Worm (Caenorhabditis elegans) whole organism, L2 larva: ENCODE measurements around the gene mrps-5.

Experiments
- C34F6.9 ChIP-seq: fragments of 150-350 bp; optimal IDR thresholded peaks from 2 replicates; lab custom pipeline; 2014; ENCODE audit warnings: missing biosample characterization, missing genetic modification characterization
- F13H6.1 ChIP-seq: sonication (generic microtip); optimal IDR thresholded peaks from 2 replicates; lab custom pipeline; 2016; ENCODE audit warnings: missing genetic modification characterization, missing compliant biosample characterization
- R02D3.7 ChIP-seq: fragments of 150-350 bp; optimal IDR thresholded peaks from 2 replicates; lab custom pipeline; 2014; ENCODE audit warnings: missing biosample characterization, missing genetic modification characterization
- Y55F3AM.14 ChIP-seq: fragments of 200-800 bp; sonication (Bioruptor generic); optimal IDR thresholded peaks from 2 replicates; lab custom pipeline; 2018; ENCODE audit warnings: mild to moderate bottlenecking, missing genetic modification characterization, missing compliant biosample characterization
- ZK546.5 ChIP-seq: sonication (generic microtip); optimal IDR thresholded peaks from 2 replicates; lab custom pipeline; 2017; ENCODE audit warnings: missing biosample characterization, missing genetic modification characterization
- ama-1 ChIP-seq: fragments of 150-350 bp; optimal IDR thresholded peaks from 2 replicates; lab custom pipeline; 2018; ENCODE audit warnings: inconsistent platforms
- blmp-1 ChIP-seq: sonication (generic microtip); optimal IDR thresholded peaks from 2 replicates; lab custom pipeline; 2017; ENCODE audit warnings: missing genetic modification characterization, mild to moderate bottlenecking, missing compliant biosample characterization, antibody characterized with exemption, moderate library complexity; ENCODE audit not compliant: insufficient read depth
- ceh-16 ChIP-seq: fragments of 150-350 bp; optimal IDR thresholded peaks from 2 replicates; lab custom pipeline; 2014; ENCODE audit warnings: missing biosample characterization, missing genetic modification characterization
- ceh-82 ChIP-seq: fragments of 150-350 bp; optimal IDR thresholded peaks from 2 replicates; lab custom pipeline; 2014; ENCODE audit warnings: missing biosample characterization, missing genetic modification characterization
- crh-2 ChIP-seq: sonication (generic microtip); optimal IDR thresholded peaks from 2 replicates; lab custom pipeline; 2017; ENCODE audit warnings: missing biosample characterization, missing genetic modification characterization
- dmd-4 ChIP-seq: sonication (generic microtip); optimal IDR thresholded peaks from 2 replicates; lab custom pipeline; 2017; ENCODE audit warnings: missing biosample characterization, missing genetic modification characterization
- egl-27 ChIP-seq: sonication (generic microtip); optimal IDR thresholded peaks from 3 replicates; lab custom pipeline; 2017; ENCODE audit warnings: missing biosample characterization, missing genetic modification reagents, missing genetic modification characterization
- elt-1 ChIP-seq: fragments of 150-350 bp; optimal IDR thresholded peaks from 2 replicates; lab custom pipeline; 2014; ENCODE audit warnings: missing biosample characterization, missing genetic modification characterization
- elt-3 ChIP-seq: sonication (generic microtip); optimal IDR thresholded peaks from 2 replicates; lab custom pipeline; 2017; ENCODE audit warnings: missing biosample characterization, missing genetic modification characterization
- fos-1 ChIP-seq: fragments of 150-350 bp; optimal IDR thresholded peaks from 2 replicates; lab custom pipeline; 2014; ENCODE audit warnings: missing biosample characterization, missing genetic modification characterization
- gmeb-1 ChIP-seq: fragments of 150-350 bp; optimal IDR thresholded peaks from 2 replicates; lab custom pipeline; 2014; ENCODE audit warnings: missing biosample characterization, missing genetic modification characterization
- lin-11 ChIP-seq: fragments of 150-350 bp; sonication (generic microtip); optimal IDR thresholded peaks from 2 replicates; lab custom pipeline; 2014; ENCODE audit warnings: missing biosample characterization, missing genetic modification characterization, inconsistent platforms, mixed read lengths
- mdl-1 ChIP-seq, 2 experiments: fragments of 150-350 bp in 1 of 2; sonication (generic microtip) in 1 of 2; optimal IDR thresholded peaks; 2 replicates each; lab custom pipeline; 2017; ENCODE audit warnings: missing biosample characterization in 2 of 2, missing genetic modification characterization in 2 of 2
- nhr-10 ChIP-seq: sonication (generic microtip); optimal IDR thresholded peaks from 2 replicates; lab custom pipeline; 2017; ENCODE audit warnings: missing biosample characterization, missing genetic modification characterization
- nhr-129 ChIP-seq: fragments of 150-350 bp; optimal IDR thresholded peaks from 2 replicates; lab custom pipeline; 2014; ENCODE audit warnings: missing biosample characterization, missing genetic modification characterization
- nhr-21 ChIP-seq: fragments of 150-350 bp; optimal IDR thresholded peaks from 2 replicates; lab custom pipeline; 2014; ENCODE audit warnings: missing biosample characterization, missing genetic modification characterization
- nhr-25 ChIP-seq: fragments of 150-350 bp; sonication (generic microtip); optimal IDR thresholded peaks from 3 replicates; lab custom pipeline; 2014; ENCODE audit warnings: missing biosample characterization, missing genetic modification characterization
- nhr-6 ChIP-seq: fragments of 150-350 bp; optimal IDR thresholded peaks from 2 replicates; lab custom pipeline; 2014; ENCODE audit warnings: missing biosample characterization, missing genetic modification characterization
- nhr-77 ChIP-seq: fragments of 150-350 bp; optimal IDR thresholded peaks from 2 replicates; lab custom pipeline; 2014; ENCODE audit warnings: missing biosample characterization, missing genetic modification characterization
- peb-1 ChIP-seq: fragments of 150-350 bp; optimal IDR thresholded peaks from 2 replicates; lab custom pipeline; 2014; ENCODE audit warnings: missing biosample characterization, missing genetic modification characterization
- sem-4 ChIP-seq: fragments of 150-350 bp; optimal IDR thresholded peaks from 2 replicates; lab custom pipeline; 2014; ENCODE audit warnings: missing biosample characterization, missing genetic modification reagents, missing genetic modification characterization
- skn-1 ChIP-seq: sonication (generic microtip); optimal IDR thresholded peaks from 2 replicates; lab custom pipeline; 2017; ENCODE audit warnings: missing biosample characterization, missing genetic modification characterization
- sma-3 ChIP-seq: sonication (generic microtip); optimal IDR thresholded peaks from 2 replicates; lab custom pipeline; 2016; ENCODE audit warnings: missing genetic modification reagents, missing genetic modification characterization, missing compliant biosample characterization
- sma-9 ChIP-seq, 2 experiments: fragments of 150-350 bp in 1 of 2; sonication (generic microtip) in 1 of 2; optimal IDR thresholded peaks; 2 replicates each; lab custom pipeline; 2014 to 2016; ENCODE audit warnings: missing genetic modification characterization in 2 of 2, mild to moderate bottlenecking in 1 of 2, missing biosample characterization in 1 of 2, missing compliant biosample characterization in 1 of 2, missing genetic modification reagents in 1 of 2, moderate library complexity in 1 of 2
- unc-39 ChIP-seq: fragments of 150-350 bp; optimal IDR thresholded peaks from 2 replicates; lab custom pipeline; 2014; ENCODE audit warnings: missing biosample characterization, missing genetic modification characterization
- unc-62 ChIP-seq: fragments of 150-350 bp; optimal IDR thresholded peaks from 2 replicates; lab custom pipeline; 2014; ENCODE audit warnings: missing biosample characterization, missing genetic modification reagents, missing genetic modification characterization
- zag-1 ChIP-seq: fragments of 150-350 bp; optimal IDR thresholded peaks from 2 replicates; lab custom pipeline; 2014; ENCODE audit warnings: missing biosample characterization, missing genetic modification characterization
- ztf-1 ChIP-seq: fragments of 200-800 bp; sonication (Bioruptor generic); conservative IDR thresholded peaks from 2 replicates; pipeline ENCODE4 v1.3.6; 2022; ENCODE audit warnings: missing genetic modification characterization, missing compliant biosample characterization
- ztf-4 ChIP-seq: fragments of 150-350 bp; optimal IDR thresholded peaks from 2 replicates; lab custom pipeline; 2014; ENCODE audit warnings: missing biosample characterization, missing genetic modification characterization

Gene mrps-5

DNA sequence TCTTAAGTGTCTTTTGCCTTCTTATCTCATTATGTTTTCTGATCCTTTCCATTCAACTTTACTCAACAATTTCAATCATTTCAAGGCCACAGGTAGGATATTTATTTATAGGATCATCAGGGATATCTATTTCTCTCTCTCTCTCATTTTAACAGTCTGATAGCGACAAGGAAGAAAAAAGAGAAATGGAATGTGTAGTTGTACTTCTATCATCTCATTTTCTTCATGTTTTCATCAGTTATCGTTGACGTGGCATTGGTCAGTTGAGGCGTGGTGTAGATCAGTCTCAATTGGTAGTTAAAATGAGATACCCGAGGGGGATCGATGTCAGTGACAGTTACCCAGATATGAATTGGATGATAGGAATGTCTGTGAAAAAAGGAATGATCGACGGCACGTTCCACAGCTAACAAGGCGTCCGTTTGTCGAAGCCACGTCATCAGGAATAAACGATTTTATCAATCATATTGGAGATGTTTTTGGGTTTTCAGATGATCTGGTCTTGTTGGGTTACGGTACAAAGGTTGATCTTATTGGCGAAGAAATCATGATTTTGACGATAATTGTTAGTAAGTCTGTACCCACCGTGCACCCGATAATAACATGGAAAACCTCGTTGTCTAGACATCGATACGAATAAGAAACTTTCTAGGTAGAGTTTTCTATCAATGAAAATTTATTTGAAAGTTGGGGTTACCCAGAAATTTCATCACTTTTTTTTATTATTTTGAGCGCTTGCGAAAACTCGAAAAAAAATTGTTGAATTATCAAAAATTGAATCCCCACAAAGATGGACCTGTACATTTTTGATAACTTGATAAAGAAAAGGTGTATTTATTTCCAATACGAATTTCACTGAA, 8.9 kb upstream of the mrps-5 start:
- TF ChIP-seq blmp-1 (tag; lab: Kevin White, UChicago) (peak; percentile 85), ztf-1 (GFP tag; lab: Robert Waterston, UW) (no peak), gmeb-1 (tag; lab: Kevin White, UChicago) (peak; percentile 39), elt-1 (tag; lab: Kevin White, UChicago) (no peak), fos-1 (peak; percentile 15), skn-1 (no peak), peb-1 (tag; lab: Kevin White, UChicago) (no peak), ama-1 (lab: Kevin White, UChicago) (no peak), nhr-10 (tag; lab: Kevin White, UChicago) (no peak), dmd-4 (tag; lab: Kevin White, UChicago) (no peak), nhr-25 (tag; lab: Kevin White, UChicago) (peak; percentile 76), C34F6.9 (tag; lab: Kevin White, UChicago) (no peak), R02D3.7 (tag; lab: Kevin White, UChicago) (no peak), ZK546.5 (tag; lab: Kevin White, UChicago) (no peak), unc-62 (GFP tag; lab: Kevin White, UChicago) (no peak), crh-2 (tag; lab: Kevin White, UChicago) (peak; percentile 93), nhr-129 (tag; lab: Kevin White, UChicago) (peak; percentile 34), mdl-1 (tag; optimal IDR thresholded peaks at IDR 0.05; lab: Kevin White, UChicago) (no peak), sma-3 (GFP tag; lab: Kevin White, UChicago) (peak; percentile 80), lin-11 (tag; lab: Kevin White, UChicago) (no peak), nhr-21 (tag; lab: Kevin White, UChicago) (peak; percentile 81), unc-39 (tag; lab: Kevin White, UChicago) (no peak), F13H6.1 (tag; lab: Kevin White, UChicago) (no peak), nhr-6 (tag; lab: Kevin White, UChicago) (no peak), ceh-16 (tag; lab: Kevin White, UChicago) (no peak), egl-27 (tag; lab: Kevin White, UChicago) (peak; percentile 83), Y55F3AM.14 (GFP tag; lab: Kevin White, UChicago) (no peak), sma-9 (GFP tag; optimal IDR thresholded peaks at IDR 0.05; lab: Kevin White, UChicago) (peak; percentile 82), sma-9 (tag; optimal IDR thresholded peaks at IDR 0.05; lab: Kevin White, UChicago) (no peak), ceh-82 (no peak), ztf-4 (tag; lab: Kevin White, UChicago) (no peak), sem-4 (tag; lab: Kevin White, UChicago) (no peak), nhr-77 (tag; lab: Kevin White, UChicago) (no peak)

DNA sequence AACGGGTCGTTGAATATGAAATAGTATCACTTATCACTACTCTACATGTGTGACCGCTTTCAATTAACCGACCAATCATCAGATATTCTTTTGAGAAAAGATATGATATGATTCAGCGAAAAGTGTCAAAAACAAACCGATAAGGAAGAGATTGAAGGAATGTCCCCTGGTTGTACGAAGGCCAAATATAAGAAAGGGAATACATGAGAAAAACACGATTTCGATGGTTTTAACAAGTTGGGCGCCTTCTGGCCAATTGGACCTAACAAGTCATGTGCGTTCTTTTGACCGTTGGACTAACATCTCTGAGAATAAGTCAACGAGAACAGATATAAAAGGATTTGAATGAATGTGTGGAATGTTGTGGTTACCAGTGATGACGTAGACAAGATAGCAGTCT, 7.4 kb upstream of the mrps-5 start:
- TF ChIP-seq nhr-129 (tag; lab: Kevin White, UChicago) (peak; percentile 47), sma-9 (GFP tag; optimal IDR thresholded peaks at IDR 0.05; lab: Kevin White, UChicago) (peak; percentile 51), sma-9 (tag; optimal IDR thresholded peaks at IDR 0.05; lab: Kevin White, UChicago) (no peak), sma-3 (GFP tag; lab: Kevin White, UChicago) (peak; percentile 78), elt-3 (tag; lab: Kevin White, UChicago) (no peak), sem-4 (tag; lab: Kevin White, UChicago) (no peak), ama-1 (lab: Kevin White, UChicago) (peak; percentile 24), blmp-1 (tag; lab: Kevin White, UChicago) (peak; percentile 38), nhr-21 (tag; lab: Kevin White, UChicago) (peak; percentile 58), gmeb-1 (tag; lab: Kevin White, UChicago) (peak; percentile 13)
- TF ChIP-seq, all 48 proteins: peak for 7

DNA sequence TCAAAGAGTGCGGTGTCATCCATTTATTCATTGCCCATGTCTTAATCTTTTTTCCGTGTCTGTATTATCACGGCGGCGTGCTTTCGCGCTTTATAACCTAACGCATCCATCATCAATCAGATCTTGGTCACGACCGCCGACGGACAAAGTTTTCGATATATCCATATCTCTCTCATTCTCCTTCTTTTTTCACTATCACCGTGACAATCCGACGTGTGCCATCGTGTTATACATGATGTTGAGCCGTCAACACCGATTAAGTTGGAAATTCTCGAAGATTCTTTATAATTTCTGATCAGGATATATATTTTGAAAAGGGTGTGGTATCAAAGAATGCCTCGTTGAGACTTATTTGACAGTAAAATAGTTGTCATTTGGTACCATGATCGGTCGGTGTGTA, 6.4 kb upstream of the mrps-5 start:
- TF ChIP-seq sma-3 (GFP tag; lab: Kevin White, UChicago) (peak; percentile 32), sma-9 (GFP tag; optimal IDR thresholded peaks at IDR 0.05; lab: Kevin White, UChicago) (peak; percentile 41), sma-9 (tag; optimal IDR thresholded peaks at IDR 0.05; lab: Kevin White, UChicago) (no peak), nhr-21 (tag; lab: Kevin White, UChicago) (peak; percentile 70), C34F6.9 (tag; lab: Kevin White, UChicago) (no peak), zag-1 (tag; lab: Kevin White, UChicago) (no peak), ama-1 (lab: Kevin White, UChicago) (peak; percentile 10), R02D3.7 (tag; lab: Kevin White, UChicago) (no peak), ztf-1 (GFP tag; lab: Robert Waterston, UW) (no peak), gmeb-1 (tag; lab: Kevin White, UChicago) (peak; percentile 8)
